Fruit fly (Drosophila melanogaster) Kc167 (cell line): ENCODE results near the gene Polr2I.

Experiments used
- Myc ChIP-seq: fragments of >200 bp; optimal IDR thresholded peaks from 2 replicates; lab custom pipeline; 2017; ENCODE audit warnings: missing external identifiers
- Sin3A ChIP-seq: fragments of >200 bp; optimal IDR thresholded peaks from 2 replicates; lab custom pipeline; 2018; ENCODE audit warnings: missing external identifiers
- h ChIP-seq: fragments of >200 bp; optimal IDR thresholded peaks from 3 replicates; lab custom pipeline; 2018; ENCODE audit warnings: missing external identifiers
- insv ChIP-seq: fragments of >200 bp; optimal IDR thresholded peaks from 3 replicates; lab custom pipeline; 2018; ENCODE audit warnings: missing external identifiers
- psq ChIP-seq: fragments of >200 bp; optimal IDR thresholded peaks from 2 replicates; lab custom pipeline; 2017; ENCODE audit warnings: missing external identifiers
- ttk ChIP-seq: sonication (Bioruptor generic); optimal IDR thresholded peaks from 2 replicates; lab custom pipeline; 2017; ENCODE audit warnings: missing external identifiers

Gene Polr2I

dm6 chr3R:14308801-14309217, at the start of gene Polr2I:
Polr2I (plus strand) TSS chr3R:14309089.
- TF ChIP-seq insv (lab: Kevin White, UChicago) (no peak), h (lab: Kevin White, UChicago) (no peak), ttk (lab: Kevin White, UChicago) (no peak), Myc (lab: Kevin White, UChicago) (no peak), psq (lab: Kevin White, UChicago) (no peak), Sin3A (no peak)

- TF ChIP-seq Myc (lab: Kevin White, UChicago) (no peak), ttk (lab: Kevin White, UChicago) (no peak), Sin3A (no peak), insv (lab: Kevin White, UChicago) (no peak), h (lab: Kevin White, UChicago) (no peak), psq (lab: Kevin White, UChicago) (no peak)
Observed at dm6 chr3R:14259821-14260220, 49.1 kb upstream of the Polr2I start, which contains the start of gene MetRS-m. MetRS-m (minus strand) TSS chr3R:14259991.

- TF ChIP-seq psq (lab: Kevin White, UChicago) (no peak), insv (lab: Kevin White, UChicago) (no peak), Sin3A (no peak)
Observed at dm6 chr3R:14261113-14261512, 47.8 kb upstream of the Polr2I start, which contains the start of gene CG14840. CG14840 (minus strand) TSS chr3R:14261213.

- no peak for TF ChIP-seq h (lab: Kevin White, UChicago)
- no peak for TF ChIP-seq psq (lab: Kevin White, UChicago)
- TF ChIP-seq Myc (lab: Kevin White, UChicago) = no peak
- no peak for TF ChIP-seq ttk (lab: Kevin White, UChicago)
- TF ChIP-seq insv (lab: Kevin White, UChicago) = no peak
- TF ChIP-seq Sin3A = no peak
Observed at dm6 chr3R:14262087-14262486, 46.8 kb upstream of the Polr2I start, which contains the start of the genes CG14839 and CG14841. CG14839 (plus strand) TSS chr3R:14262387. CG14841 (minus strand) TSS chr3R:14262418.

dm6 chr3R:14275519-14276172, 33.2 kb upstream of the Polr2I start:
- no peak for TF ChIP-seq h (lab: Kevin White, UChicago)
- no peak for TF ChIP-seq insv (lab: Kevin White, UChicago)
- TF ChIP-seq psq (lab: Kevin White, UChicago) = no peak
- TF ChIP-seq ttk (lab: Kevin White, UChicago) = no peak
- TF ChIP-seq Myc (lab: Kevin White, UChicago) = no peak
- TF ChIP-seq Sin3A = no peak

dm6 chr3R:14277894-14278522, 30.9 kb upstream of the Polr2I start:
- TF ChIP-seq Sin3A = no peak
- TF ChIP-seq psq (lab: Kevin White, UChicago) = no peak
- no peak for TF ChIP-seq h (lab: Kevin White, UChicago)
- TF ChIP-seq insv (lab: Kevin White, UChicago) = no peak
- TF ChIP-seq ttk (lab: Kevin White, UChicago) = no peak
- no peak for TF ChIP-seq Myc (lab: Kevin White, UChicago)

- TF ChIP-seq ttk (lab: Kevin White, UChicago) (no peak), psq (lab: Kevin White, UChicago) (no peak)
Observed at dm6 chr3R:14278523-14279303, 30.2 kb upstream of the Polr2I start.

- TF ChIP-seq insv (lab: Kevin White, UChicago) = no peak
- TF ChIP-seq ttk (lab: Kevin White, UChicago) = no peak
- no peak for TF ChIP-seq h (lab: Kevin White, UChicago)
- no peak for TF ChIP-seq psq (lab: Kevin White, UChicago)
- TF ChIP-seq Sin3A = no peak
Observed at dm6 chr3R:14279311-14279998, 29.4 kb upstream of the Polr2I start.

dm6 chr3R:14280324-14280723, 28.6 kb upstream of the Polr2I start:
- TF ChIP-seq Sin3A (no peak), insv (lab: Kevin White, UChicago) (no peak), h (lab: Kevin White, UChicago) (no peak), ttk (lab: Kevin White, UChicago) (no peak), Myc (lab: Kevin White, UChicago) (no peak), psq (lab: Kevin White, UChicago) (no peak)

dm6 chr3R:14282215-14283041, 26.5 kb upstream of the Polr2I start:
- no peak for TF ChIP-seq Myc (lab: Kevin White, UChicago)
- no peak for TF ChIP-seq h (lab: Kevin White, UChicago)
- no peak for TF ChIP-seq psq (lab: Kevin White, UChicago)
- no peak for TF ChIP-seq insv (lab: Kevin White, UChicago)
- TF ChIP-seq Sin3A = no peak
- TF ChIP-seq ttk (lab: Kevin White, UChicago) = no peak
